Fruit fly (Drosophila melanogaster) whole organism: ENCODE results near the gene eIF4EHP.

Source experiments
- CG8478 ChIP-seq: fragments of >200 bp; optimal IDR thresholded peaks from 2 replicates; lab custom pipeline; 2018; ENCODE audit warnings: inconsistent platforms
- Dll ChIP-seq: fragments of >200 bp; optimal IDR thresholded peaks from 2 replicates; lab custom pipeline; 2017
- pan ChIP-seq: fragments of >200 bp; optimal IDR thresholded peaks from 2 replicates; lab custom pipeline; 2017
- psq ChIP-seq: fragments of >200 bp; optimal IDR thresholded peaks from 2 replicates; lab custom pipeline; 2017

DNA sequence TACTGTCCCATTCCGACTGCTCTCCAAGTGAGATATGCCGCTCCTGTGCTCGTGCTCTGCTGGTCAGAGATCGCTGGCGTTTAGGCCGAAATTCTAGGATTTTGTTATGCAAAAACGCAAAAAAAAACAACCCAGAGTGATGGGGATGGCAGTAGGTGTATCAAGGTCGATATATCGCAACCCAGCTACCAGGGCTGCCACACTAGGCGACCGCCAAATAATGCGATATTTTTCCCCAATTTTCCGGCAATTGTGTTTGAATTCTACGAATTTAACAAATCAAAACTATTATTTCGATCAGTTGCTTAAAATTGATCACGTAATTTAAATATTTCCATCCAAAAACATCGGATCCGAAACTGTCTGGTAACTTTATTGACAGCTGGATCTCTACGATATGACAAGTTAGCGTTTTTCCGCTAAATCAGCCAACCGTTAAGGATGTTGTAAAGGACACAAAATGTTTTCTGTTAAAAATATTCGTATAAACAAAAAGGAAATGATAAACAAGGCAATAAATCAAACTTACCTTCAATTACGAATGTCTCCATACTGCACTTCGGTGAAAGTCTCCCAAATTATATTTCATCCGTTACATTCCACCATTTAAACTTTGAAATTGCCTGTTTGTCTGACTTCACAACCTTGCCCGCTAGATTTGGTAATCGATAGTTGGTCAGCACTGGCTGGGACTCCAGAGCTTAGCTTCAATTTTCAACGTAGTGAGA is 71.1 kb downstream of the eIF4EHP start, which contains the start of gene spas:
- TF ChIP-seq Dll (lab: Kevin White, UChicago) (no peak), psq (no peak), CG8478 (lab: Kevin White, UChicago) (no peak), pan (no peak)
